Worm (Caenorhabditis elegans) whole organism, L2 larva: ENCODE data around the gene chmp-7.
A peak's percentile ranks its signal among the peaks of the same experiment; 100 is the strongest.

Source experiments
- C34F6.9 ChIP-seq: fragments of 150-350 bp; optimal IDR thresholded peaks from 2 replicates; lab custom pipeline; 2014; ENCODE audit warnings: missing biosample characterization, missing genetic modification characterization
- F13H6.1 ChIP-seq: sonication (generic microtip); optimal IDR thresholded peaks from 2 replicates; lab custom pipeline; 2016; ENCODE audit warnings: missing genetic modification characterization, missing compliant biosample characterization
- Y55F3AM.14 ChIP-seq: fragments of 200-800 bp; sonication (Bioruptor generic); optimal IDR thresholded peaks from 2 replicates; lab custom pipeline; 2018; ENCODE audit warnings: mild to moderate bottlenecking, missing genetic modification characterization, missing compliant biosample characterization
- ZK546.5 ChIP-seq: sonication (generic microtip); optimal IDR thresholded peaks from 2 replicates; lab custom pipeline; 2017; ENCODE audit warnings: missing biosample characterization, missing genetic modification characterization
- ceh-16 ChIP-seq: fragments of 150-350 bp; optimal IDR thresholded peaks from 2 replicates; lab custom pipeline; 2014; ENCODE audit warnings: missing biosample characterization, missing genetic modification characterization
- crh-2 ChIP-seq: sonication (generic microtip); optimal IDR thresholded peaks from 2 replicates; lab custom pipeline; 2017; ENCODE audit warnings: missing biosample characterization, missing genetic modification characterization
- dmd-4 ChIP-seq: sonication (generic microtip); optimal IDR thresholded peaks from 2 replicates; lab custom pipeline; 2017; ENCODE audit warnings: missing biosample characterization, missing genetic modification characterization
- egl-27 ChIP-seq: sonication (generic microtip); optimal IDR thresholded peaks from 3 replicates; lab custom pipeline; 2017; ENCODE audit warnings: missing biosample characterization, missing genetic modification reagents, missing genetic modification characterization
- elt-1 ChIP-seq: fragments of 150-350 bp; optimal IDR thresholded peaks from 2 replicates; lab custom pipeline; 2014; ENCODE audit warnings: missing biosample characterization, missing genetic modification characterization
- elt-3 ChIP-seq: sonication (generic microtip); optimal IDR thresholded peaks from 2 replicates; lab custom pipeline; 2017; ENCODE audit warnings: missing biosample characterization, missing genetic modification characterization
- fos-1 ChIP-seq: fragments of 150-350 bp; optimal IDR thresholded peaks from 2 replicates; lab custom pipeline; 2014; ENCODE audit warnings: missing biosample characterization, missing genetic modification characterization
- gmeb-1 ChIP-seq: fragments of 150-350 bp; optimal IDR thresholded peaks from 2 replicates; lab custom pipeline; 2014; ENCODE audit warnings: missing biosample characterization, missing genetic modification characterization
- lin-11 ChIP-seq: fragments of 150-350 bp; sonication (generic microtip); optimal IDR thresholded peaks from 2 replicates; lab custom pipeline; 2014; ENCODE audit warnings: missing biosample characterization, missing genetic modification characterization, inconsistent platforms, mixed read lengths
- lsy-2 ChIP-seq, 2 experiments: fragments of 150-350 bp in 1 of 2; sonication (generic microtip) in 1 of 2; optimal IDR thresholded peaks; 2 replicates each; lab custom pipeline; 2014 to 2017; ENCODE audit warnings: missing biosample characterization in 2 of 2, missing genetic modification characterization in 2 of 2
- mdl-1 ChIP-seq, 2 experiments: fragments of 150-350 bp in 1 of 2; sonication (generic microtip) in 1 of 2; optimal IDR thresholded peaks; 2 replicates each; lab custom pipeline; 2017; ENCODE audit warnings: missing biosample characterization in 2 of 2, missing genetic modification characterization in 2 of 2
- nhr-10 ChIP-seq: sonication (generic microtip); optimal IDR thresholded peaks from 2 replicates; lab custom pipeline; 2017; ENCODE audit warnings: missing biosample characterization, missing genetic modification characterization
- nhr-11 ChIP-seq: fragments of 150-350 bp; optimal IDR thresholded peaks from 2 replicates; lab custom pipeline; 2014; ENCODE audit warnings: missing biosample characterization, missing genetic modification characterization
- nhr-129 ChIP-seq: fragments of 150-350 bp; optimal IDR thresholded peaks from 2 replicates; lab custom pipeline; 2014; ENCODE audit warnings: missing biosample characterization, missing genetic modification characterization
- nhr-21 ChIP-seq: fragments of 150-350 bp; optimal IDR thresholded peaks from 2 replicates; lab custom pipeline; 2014; ENCODE audit warnings: missing biosample characterization, missing genetic modification characterization
- nhr-23 ChIP-seq: fragments of 150-350 bp; optimal IDR thresholded peaks from 2 replicates; lab custom pipeline; 2014; ENCODE audit warnings: missing biosample characterization, missing genetic modification reagents, missing genetic modification characterization
- nhr-237 ChIP-seq: fragments of 150-350 bp; optimal IDR thresholded peaks from 2 replicates; lab custom pipeline; 2014; ENCODE audit warnings: missing biosample characterization, missing genetic modification characterization
- nhr-25 ChIP-seq: fragments of 150-350 bp; sonication (generic microtip); optimal IDR thresholded peaks from 3 replicates; lab custom pipeline; 2014; ENCODE audit warnings: missing biosample characterization, missing genetic modification characterization
- nhr-77 ChIP-seq: fragments of 150-350 bp; optimal IDR thresholded peaks from 2 replicates; lab custom pipeline; 2014; ENCODE audit warnings: missing biosample characterization, missing genetic modification characterization
- peb-1 ChIP-seq: fragments of 150-350 bp; optimal IDR thresholded peaks from 2 replicates; lab custom pipeline; 2014; ENCODE audit warnings: missing biosample characterization, missing genetic modification characterization
- sem-4 ChIP-seq: fragments of 150-350 bp; optimal IDR thresholded peaks from 2 replicates; lab custom pipeline; 2014; ENCODE audit warnings: missing biosample characterization, missing genetic modification reagents, missing genetic modification characterization
- skn-1 ChIP-seq: sonication (generic microtip); optimal IDR thresholded peaks from 2 replicates; lab custom pipeline; 2017; ENCODE audit warnings: missing biosample characterization, missing genetic modification characterization
- sma-3 ChIP-seq: sonication (generic microtip); optimal IDR thresholded peaks from 2 replicates; lab custom pipeline; 2016; ENCODE audit warnings: missing genetic modification reagents, missing genetic modification characterization, missing compliant biosample characterization
- sma-9 ChIP-seq, 2 experiments: fragments of 150-350 bp in 1 of 2; sonication (generic microtip) in 1 of 2; optimal IDR thresholded peaks; 2 replicates each; lab custom pipeline; 2014 to 2016; ENCODE audit warnings: missing genetic modification characterization in 2 of 2, mild to moderate bottlenecking in 1 of 2, missing biosample characterization in 1 of 2, missing compliant biosample characterization in 1 of 2, missing genetic modification reagents in 1 of 2, moderate library complexity in 1 of 2
- unc-39 ChIP-seq: fragments of 150-350 bp; optimal IDR thresholded peaks from 2 replicates; lab custom pipeline; 2014; ENCODE audit warnings: missing biosample characterization, missing genetic modification characterization
- unc-55 ChIP-seq: fragments of 150-350 bp; sonication (generic microtip); optimal IDR thresholded peaks from 3 replicates; lab custom pipeline; 2014; ENCODE audit warnings: missing biosample characterization, missing genetic modification reagents, missing genetic modification characterization
- unc-62 ChIP-seq: fragments of 150-350 bp; optimal IDR thresholded peaks from 2 replicates; lab custom pipeline; 2014; ENCODE audit warnings: missing biosample characterization, missing genetic modification reagents, missing genetic modification characterization
- zag-1 ChIP-seq: fragments of 150-350 bp; optimal IDR thresholded peaks from 2 replicates; lab custom pipeline; 2014; ENCODE audit warnings: missing biosample characterization, missing genetic modification characterization
- ztf-11 ChIP-seq: sonication (generic microtip); optimal IDR thresholded peaks from 2 replicates; lab custom pipeline; 2017; ENCODE audit warnings: missing biosample characterization, missing genetic modification characterization

Gene chmp-7

ce11 chrII:9005067-9005466 lies 49.7 kb upstream of the chmp-7 start, which contains the start of gene F44G4.7:
TSS of gene F44G4.7 (minus strand) at chrII:9005167.
- TF ChIP-seq lsy-2 (tag; optimal IDR thresholded peaks at IDR 0.05; lab: Kevin White, UChicago): no peak

ce11 chrII:9007741-9008140 lies 47.0 kb upstream of the chmp-7 start:
- TF ChIP-seq nhr-77 (tag; lab: Kevin White, UChicago): no peak
- no peak for TF ChIP-seq lin-11 (tag; lab: Kevin White, UChicago)
- TF ChIP-seq sma-3 (GFP tag; lab: Kevin White, UChicago): no peak
- no peak for TF ChIP-seq crh-2
- TF ChIP-seq nhr-25 (tag; lab: Kevin White, UChicago): no peak
- TF ChIP-seq nhr-21: no peak
- TF ChIP-seq dmd-4 (tag; lab: Kevin White, UChicago): no peak
- no peak for TF ChIP-seq sma-9 (GFP tag; optimal IDR thresholded peaks at IDR 0.05; lab: Kevin White, UChicago)
- TF ChIP-seq sma-9 (tag; optimal IDR thresholded peaks at IDR 0.05; lab: Kevin White, UChicago): no peak
- no peak for TF ChIP-seq sem-4 (tag; lab: Kevin White, UChicago)
- no peak for TF ChIP-seq ZK546.5 (tag; lab: Kevin White, UChicago)
- no peak for TF ChIP-seq nhr-129 (tag; lab: Kevin White, UChicago)
- no peak for TF ChIP-seq ceh-16 (tag; lab: Kevin White, UChicago)
- no peak for TF ChIP-seq nhr-11 (tag; lab: Kevin White, UChicago)
- no peak for TF ChIP-seq nhr-23 (tag; lab: Kevin White, UChicago)
- TF ChIP-seq gmeb-1 (tag; lab: Kevin White, UChicago): no peak
- TF ChIP-seq nhr-10 (tag; lab: Kevin White, UChicago): no peak
- no peak for TF ChIP-seq mdl-1 (tag; optimal IDR thresholded peaks at IDR 0.05; lab: Kevin White, UChicago)
- TF ChIP-seq skn-1 (tag; lab: Kevin White, UChicago): no peak
- no peak for TF ChIP-seq zag-1 (tag; lab: Kevin White, UChicago)

ce11 chrII:9009976-9010702 lies 44.6 kb upstream of the chmp-7 start:
- peak in 1 of 2 experiments; percentile 12 for TF ChIP-seq lsy-2 (tag; optimal IDR thresholded peaks at IDR 0.05; lab: Kevin White, UChicago)
- TF ChIP-seq nhr-21: peak; percentile 41
- TF ChIP-seq Y55F3AM.14: peak; percentile 4
- TF ChIP-seq ztf-11: no peak

- peak; percentile 71 for TF ChIP-seq unc-55 (GFP tag; lab: Kevin White, UChicago)
- TF ChIP-seq nhr-129 (tag; lab: Kevin White, UChicago): peak; percentile 23
- TF ChIP-seq nhr-237: no peak
Observed at ce11 chrII:9010708-9011107, 44.1 kb upstream of the chmp-7 start.

ce11 chrII:9013341-9013740 lies 41.4 kb upstream of the chmp-7 start:
- TF ChIP-seq C34F6.9 (tag; lab: Kevin White, UChicago): peak; percentile 18
- TF ChIP-seq ZK546.5 (tag; lab: Kevin White, UChicago): no peak
- no peak for TF ChIP-seq unc-39 (tag; lab: Kevin White, UChicago)
- no peak for TF ChIP-seq elt-1
- TF ChIP-seq nhr-129 (tag; lab: Kevin White, UChicago): peak; percentile 37
- peak in 1 of 2 experiments; percentile 22 for TF ChIP-seq mdl-1 (tag; optimal IDR thresholded peaks at IDR 0.05; lab: Kevin White, UChicago)
- TF ChIP-seq nhr-23 (tag; lab: Kevin White, UChicago): no peak
- TF ChIP-seq elt-3 (tag; lab: Kevin White, UChicago): no peak
- TF ChIP-seq nhr-21: no peak
- TF ChIP-seq lin-11 (tag; lab: Kevin White, UChicago): peak; percentile 29
- no peak for TF ChIP-seq peb-1
- TF ChIP-seq fos-1 (tag; lab: Kevin White, UChicago): no peak
- TF ChIP-seq F13H6.1 (tag; lab: Kevin White, UChicago): peak; percentile 55
- no peak for TF ChIP-seq skn-1 (tag; lab: Kevin White, UChicago)
- TF ChIP-seq lsy-2 (tag; optimal IDR thresholded peaks at IDR 0.05; lab: Kevin White, UChicago): peak in 1 of 2 experiments; percentile 24
- TF ChIP-seq unc-62 (GFP tag; lab: Kevin White, UChicago): no peak
- TF ChIP-seq sma-9 (GFP tag; optimal IDR thresholded peaks at IDR 0.05; lab: Kevin White, UChicago): peak; percentile 33
- TF ChIP-seq sma-9 (tag; optimal IDR thresholded peaks at IDR 0.05; lab: Kevin White, UChicago): no peak
- no peak for TF ChIP-seq egl-27 (tag; lab: Kevin White, UChicago)
